Worm (Caenorhabditis elegans) whole organism, early embryonic: ENCODE measurements around the gene rpl-6.

ENCODE experiments used
- B0310.2 ChIP-seq: sonication (generic microtip); optimal IDR thresholded peaks from 2 replicates; lab custom pipeline; 2016; ENCODE audit warnings: mild to moderate bottlenecking, missing genetic modification characterization, missing compliant biosample characterization
- F13C5.2 ChIP-seq: sonication (generic microtip); optimal IDR thresholded peaks from 2 replicates; lab custom pipeline; 2017; ENCODE audit warnings: mild to moderate bottlenecking, missing genetic modification characterization, inconsistent platforms, missing compliant biosample characterization
- aly-1 ChIP-seq: sonication (generic microtip); optimal IDR thresholded peaks from 2 replicates; lab custom pipeline; 2016; ENCODE audit warnings: missing genetic modification characterization, missing compliant biosample characterization
- ama-1 ChIP-seq: fragments of 150-350 bp; optimal IDR thresholded peaks from 2 replicates; lab custom pipeline; 2014
- ceh-13 ChIP-seq: fragments of 200-800 bp; sonication (Bioruptor generic); optimal IDR thresholded peaks from 2 replicates; lab custom pipeline; 2018; ENCODE audit warnings: mild to moderate bottlenecking, missing genetic modification characterization, missing compliant biosample characterization
- ceh-36 ChIP-seq: sonication (generic microtip); optimal IDR thresholded peaks from 2 replicates; lab custom pipeline; 2016; ENCODE audit warnings: missing genetic modification characterization, inconsistent platforms, missing compliant biosample characterization
- ets-7 ChIP-seq: sonication (generic microtip); optimal IDR thresholded peaks from 2 replicates; lab custom pipeline; 2016; ENCODE audit warnings: missing genotype, missing genetic modification characterization, missing compliant biosample characterization
- flt-1 ChIP-seq: fragments of 200-800 bp; sonication (Bioruptor generic); IDR thresholded peaks from 2 replicates; pipeline ENCODE4 v1.3.6; 2022; ENCODE audit warnings: missing genetic modification characterization, missing compliant biosample characterization
- hmbx-1 ChIP-seq: sonication (generic microtip); optimal IDR thresholded peaks from 2 replicates; lab custom pipeline; 2016; ENCODE audit warnings: mild to moderate bottlenecking, missing genetic modification characterization, missing compliant biosample characterization
- hmg-4 ChIP-seq: fragments of 200-800 bp; sonication (Bioruptor generic); optimal IDR thresholded peaks from 2 replicates; lab custom pipeline; 2018; ENCODE audit warnings: mild to moderate bottlenecking, missing genetic modification characterization, missing compliant biosample characterization
- hnd-1 ChIP-seq: sonication (generic microtip); optimal IDR thresholded peaks from 2 replicates; lab custom pipeline; 2016; ENCODE audit warnings: missing genetic modification characterization, missing compliant biosample characterization
- pes-1 ChIP-seq: fragments of 200-800 bp; sonication (Bioruptor generic); IDR thresholded peaks from 2 replicates; pipeline ENCODE4 v1.3.6; 2022; ENCODE audit warnings: missing genetic modification reagents, missing genetic modification characterization, missing compliant biosample characterization
- scrt-1 ChIP-seq: fragments of 200-800 bp; sonication (Bioruptor generic); IDR thresholded peaks from 2 replicates; pipeline ENCODE4 v1.3.6; 2022; ENCODE audit warnings: missing genetic modification characterization, missing compliant biosample characterization
- sea-1 ChIP-seq: fragments of 200-800 bp; sonication (Bioruptor generic); conservative IDR thresholded peaks from 2 replicates; pipeline ENCODE4 v1.3.6; 2022; ENCODE audit warnings: missing genetic modification characterization, missing compliant biosample characterization
- tbx-11 ChIP-seq: fragments of 200-800 bp; sonication (Bioruptor generic); IDR thresholded peaks from 2 replicates; pipeline ENCODE4 v1.3.6; 2022; ENCODE audit warnings: missing genetic modification characterization, missing compliant biosample characterization
- tbx-37 ChIP-seq: fragments of 200-800 bp; sonication (Bioruptor generic); conservative IDR thresholded peaks from 2 replicates; pipeline ENCODE4 v1.3.6; 2022; ENCODE audit warnings: missing genetic modification reagents, missing genetic modification characterization, missing compliant biosample characterization
- tra-4 ChIP-seq: sonication (generic microtip); optimal IDR thresholded peaks from 2 replicates; lab custom pipeline; 2017; ENCODE audit warnings: missing genetic modification characterization, missing compliant biosample characterization

rpl-6 gene

ce11 chrIII:7199467-7199866 lies 8.8 kb upstream of the rpl-6 start:
- TF ChIP-seq ceh-13 (GFP tag; lab: Kevin White, UChicago) (no peak), flt-1 (GFP tag; lab: Robert Waterston, UW) (no peak), hnd-1 (tag; lab: Kevin White, UChicago) (no peak), ets-7 (no peak), tra-4 (tag; lab: Kevin White, UChicago) (no peak), scrt-1 (GFP tag; lab: Robert Waterston, UW) (no peak), sea-1 (no peak), F13C5.2 (no peak)

ce11 chrIII:7201378-7202256 lies 6.6 kb upstream of the rpl-6 start, which contains the start of gene dpy-31:
Gene dpy-31 (plus strand): TSS chrIII:7202206.
- TF ChIP-seq hnd-1 (tag; lab: Kevin White, UChicago) = no peak
- TF ChIP-seq ceh-13 (GFP tag; lab: Kevin White, UChicago) = no peak
- no peak for TF ChIP-seq sea-1
- TF ChIP-seq aly-1 = no peak
- no peak for TF ChIP-seq ceh-36
- TF ChIP-seq flt-1 (GFP tag; lab: Robert Waterston, UW) = no peak
- no peak for TF ChIP-seq hmbx-1 (tag; lab: Kevin White, UChicago)
- no peak for TF ChIP-seq tbx-37
- no peak for TF ChIP-seq hmg-4 (GFP tag; lab: Kevin White, UChicago)
- TF ChIP-seq B0310.2 (tag; lab: Kevin White, UChicago) = no peak
- TF ChIP-seq tbx-11 (GFP tag; lab: Robert Waterston, UW) = no peak
- no peak for TF ChIP-seq tra-4 (tag; lab: Kevin White, UChicago)
- TF ChIP-seq scrt-1 (GFP tag; lab: Robert Waterston, UW) = no peak
- TF ChIP-seq F13C5.2 = no peak
- TF ChIP-seq ama-1 = no peak
- no peak for TF ChIP-seq pes-1
- no peak for TF ChIP-seq ets-7

ce11 chrIII:7203130-7203775 lies 5.0 kb upstream of the rpl-6 start:
- TF ChIP-seq tra-4 (tag; lab: Kevin White, UChicago) (no peak), aly-1 (no peak), ama-1 (no peak), tbx-37 (no peak), F13C5.2 (no peak), flt-1 (GFP tag; lab: Robert Waterston, UW) (no peak), hmg-4 (GFP tag; lab: Kevin White, UChicago) (no peak)

ce11 chrIII:7209721-7210120 lies 1.5 kb downstream of the rpl-6 start, which contains the start of gene R151.2:
Gene R151.2 (plus strand): TSS chrIII:7209967.
- TF ChIP-seq flt-1 (GFP tag; lab: Robert Waterston, UW) (no peak), pes-1 (no peak), sea-1 (no peak), aly-1 (no peak), tbx-37 (no peak), B0310.2 (tag; lab: Kevin White, UChicago) (no peak), ceh-36 (no peak)

- TF ChIP-seq hnd-1 (tag; lab: Kevin White, UChicago) = no peak
- no peak for TF ChIP-seq flt-1 (GFP tag; lab: Robert Waterston, UW)
- TF ChIP-seq ceh-36 = no peak
- TF ChIP-seq ets-7 = no peak
- no peak for TF ChIP-seq F13C5.2
- no peak for TF ChIP-seq sea-1
- TF ChIP-seq ama-1 = no peak
- no peak for TF ChIP-seq tbx-11 (GFP tag; lab: Robert Waterston, UW)
- TF ChIP-seq hmg-4 (GFP tag; lab: Kevin White, UChicago) = no peak
- TF ChIP-seq hmbx-1 (tag; lab: Kevin White, UChicago) = no peak
- TF ChIP-seq ceh-13 (GFP tag; lab: Kevin White, UChicago) = no peak
- TF ChIP-seq B0310.2 (tag; lab: Kevin White, UChicago) = no peak
- TF ChIP-seq scrt-1 (GFP tag; lab: Robert Waterston, UW) = no peak
- TF ChIP-seq tra-4 (tag; lab: Kevin White, UChicago) = no peak
- no peak for TF ChIP-seq aly-1
Measured at ce11 chrIII:7210486-7210885, 2.2 kb downstream of the rpl-6 start.

ce11 chrIII:7212028-7212427 lies 3.8 kb downstream of the rpl-6 start:
- no peak for TF ChIP-seq ceh-13 (GFP tag; lab: Kevin White, UChicago)
- no peak for TF ChIP-seq tbx-37
- TF ChIP-seq ceh-36 = no peak
- no peak for TF ChIP-seq ets-7
- TF ChIP-seq ama-1 = no peak
- no peak for TF ChIP-seq hmbx-1 (tag; lab: Kevin White, UChicago)
- TF ChIP-seq hnd-1 (tag; lab: Kevin White, UChicago) = no peak
- no peak for TF ChIP-seq F13C5.2
- TF ChIP-seq hmg-4 (GFP tag; lab: Kevin White, UChicago) = no peak
- no peak for TF ChIP-seq sea-1
- TF ChIP-seq tbx-11 (GFP tag; lab: Robert Waterston, UW) = no peak

ce11 chrIII:7215532-7215931 lies 7.3 kb downstream of the rpl-6 start:
- TF ChIP-seq tbx-11 (GFP tag; lab: Robert Waterston, UW) (no peak), ama-1 (no peak), scrt-1 (GFP tag; lab: Robert Waterston, UW) (no peak), aly-1 (no peak), hmbx-1 (tag; lab: Kevin White, UChicago) (no peak), F13C5.2 (no peak), B0310.2 (tag; lab: Kevin White, UChicago) (no peak), ceh-13 (GFP tag; lab: Kevin White, UChicago) (no peak), sea-1 (no peak), flt-1 (GFP tag; lab: Robert Waterston, UW) (no peak), hnd-1 (tag; lab: Kevin White, UChicago) (no peak), tra-4 (tag; lab: Kevin White, UChicago) (no peak), tbx-37 (no peak), pes-1 (no peak), ets-7 (no peak), hmg-4 (GFP tag; lab: Kevin White, UChicago) (no peak), ceh-36 (no peak)
